Fruit fly (Drosophila melanogaster) whole organism, embryonic: ENCODE measurements around the gene CG33941.

Experiments used
- Ada2b ChIP-seq: fragments of 200-800 bp; sonication (Bioruptor generic); IDR thresholded peaks from 2 replicates; pipeline ENCODE4 v1.3.6; 2022; ENCODE audit warnings: missing biosample characterization, missing genetic modification characterization
- B-H1 ChIP-seq: fragments of 200-800 bp; sonication (Bioruptor generic); IDR thresholded peaks from 3 replicates; pipeline ENCODE4 v1.3.6; 2022; ENCODE audit warnings: missing biosample characterization, missing genetic modification characterization
- Blimp-1 ChIP-seq: fragments of 200-800 bp; sonication (Bioruptor generic); optimal IDR thresholded peaks from 3 replicates; lab custom pipeline; 2018; ENCODE audit warnings: missing biosample characterization, missing genetic modification characterization, mild to moderate bottlenecking, moderate library complexity, missing genetic modification reagents
- CG10274 ChIP-seq: fragments of 200-800 bp; sonication (Bioruptor generic); optimal IDR thresholded peaks from 3 replicates; lab custom pipeline; 2017; ENCODE audit warnings: missing biosample characterization, mild to moderate bottlenecking, missing genetic modification characterization
- CG11398 ChIP-seq: fragments of 200-800 bp; sonication (Bioruptor generic); optimal IDR thresholded peaks from 2 replicates; lab custom pipeline; 2016; ENCODE audit warnings: missing biosample characterization, missing genetic modification characterization
- CG14965 ChIP-seq: fragments of 200-800 bp; sonication (Bioruptor generic); optimal IDR thresholded peaks from 2 replicates; lab custom pipeline; 2016; ENCODE audit warnings: missing biosample characterization, missing genetic modification characterization, borderline replicate concordance
- CG16779 ChIP-seq: fragments of 200-800 bp; sonication (Bioruptor generic); IDR thresholded peaks from 2 replicates; pipeline ENCODE4 v1.3.6; 2022; ENCODE audit warnings: missing biosample characterization, missing genetic modification characterization
- CG16863 ChIP-seq: fragments of 200-800 bp; sonication (Bioruptor generic); optimal IDR thresholded peaks from 3 replicates; lab custom pipeline; 2016; ENCODE audit warnings: missing biosample characterization, missing genetic modification characterization
- CG17328 ChIP-seq: fragments of 200-800 bp; sonication (Bioruptor generic); IDR thresholded peaks from 2 replicates; pipeline ENCODE4 v1.3.6; 2022; ENCODE audit warnings: missing biosample characterization, missing genetic modification characterization
- CG17829 ChIP-seq: fragments of 200-800 bp; optimal IDR thresholded peaks from 2 replicates; lab custom pipeline; 2019; ENCODE audit warnings: missing biosample characterization, mild to moderate bottlenecking, missing genetic modification characterization, moderate library complexity
- CG17912 ChIP-seq: fragments of 200-800 bp; sonication (Bioruptor generic); optimal IDR thresholded peaks from 2 replicates; lab custom pipeline; 2018; ENCODE audit warnings: missing biosample characterization, mild to moderate bottlenecking, missing genetic modification characterization
- CG2116 ChIP-seq: fragments of 200-800 bp; sonication (Bioruptor generic); optimal IDR thresholded peaks from 3 replicates; lab custom pipeline; 2018; ENCODE audit warnings: missing biosample characterization, mild to moderate bottlenecking, missing genetic modification characterization
- CG2678 ChIP-seq: fragments of 200-800 bp; sonication (Bioruptor generic); optimal IDR thresholded peaks from 3 replicates; lab custom pipeline; 2019; ENCODE audit warnings: missing biosample characterization, mild to moderate bottlenecking, missing genetic modification characterization, moderate library complexity
- CG33213 ChIP-seq: fragments of 200-800 bp; sonication (Bioruptor generic); optimal IDR thresholded peaks from 3 replicates; lab custom pipeline; 2016; ENCODE audit warnings: missing biosample characterization, missing genetic modification characterization
- CG33557 ChIP-seq: fragments of 200-800 bp; sonication (Bioruptor generic); optimal IDR thresholded peaks from 2 replicates; lab custom pipeline; 2019; ENCODE audit warnings: missing biosample characterization, mild to moderate bottlenecking, missing genetic modification characterization, moderate library complexity
- CG34224 ChIP-seq: fragments of 200-800 bp; sonication (Bioruptor generic); IDR thresholded peaks from 3 replicates; pipeline ENCODE4 v1.3.6; 2022; ENCODE audit warnings: missing biosample characterization, missing genetic modification characterization; ENCODE audit not compliant: partially characterized antibody
- CG4424 ChIP-seq: fragments of 200-800 bp; sonication (Bioruptor generic); optimal IDR thresholded peaks from 3 replicates; lab custom pipeline; 2016; ENCODE audit warnings: missing biosample characterization, missing genetic modification characterization
- CG6765 ChIP-seq: fragments of 200-800 bp; sonication (Bioruptor generic); optimal IDR thresholded peaks from 3 replicates; lab custom pipeline; 2017; ENCODE audit warnings: missing biosample characterization, mild to moderate bottlenecking, missing genetic modification characterization
- CG7271 ChIP-seq: fragments of 200-800 bp; sonication (Bioruptor generic); optimal IDR thresholded peaks from 2 replicates; lab custom pipeline; 2018; ENCODE audit warnings: missing biosample characterization, mild to moderate bottlenecking, missing genetic modification characterization, moderate library complexity
- CG7839 ChIP-seq: fragments of 200-800 bp; sonication (Bioruptor generic); optimal IDR thresholded peaks from 3 replicates; lab custom pipeline; 2018; ENCODE audit warnings: missing biosample characterization, mild to moderate bottlenecking, missing genetic modification characterization, moderate library complexity
- CG9215 ChIP-seq: fragments of 200-800 bp; sonication (Bioruptor generic); IDR thresholded peaks from 2 replicates; pipeline ENCODE4 v1.3.6; 2022; ENCODE audit warnings: missing biosample characterization, missing genetic modification characterization
- CG9797 ChIP-seq: fragments of 200-800 bp; sonication (Bioruptor generic); optimal IDR thresholded peaks from 3 replicates; lab custom pipeline; 2018; ENCODE audit warnings: missing biosample characterization, mild to moderate bottlenecking, missing genetic modification characterization
- Dfd ChIP-seq, 2 experiments: fragments of >200 bp; optimal IDR thresholded peaks; 2 replicates each; lab custom pipeline; 2017; ENCODE audit warnings: missing biosample characterization in 2 of 2, missing genetic modification characterization in 2 of 2
- Gsc ChIP-seq: fragments of 200-800 bp; sonication (Bioruptor generic); IDR thresholded peaks from 2 replicates; pipeline ENCODE4 v1.3.6; 2022; ENCODE audit warnings: missing biosample characterization, missing genetic modification characterization
- Hmr ChIP-seq: fragments of 200-800 bp; sonication (Bioruptor generic); optimal IDR thresholded peaks from 3 replicates; lab custom pipeline; 2017; ENCODE audit warnings: mild to moderate bottlenecking, missing biosample characterization, missing genetic modification reagents, missing genetic modification characterization
- Jarid2 ChIP-seq: fragments of 200-800 bp; sonication (Bioruptor generic); optimal IDR thresholded peaks from 3 replicates; lab custom pipeline; 2017; ENCODE audit warnings: mild to moderate bottlenecking, missing biosample characterization, missing genetic modification reagents, missing genetic modification characterization
- MESR4 ChIP-seq: fragments of 200-800 bp; sonication (Bioruptor generic); optimal IDR thresholded peaks from 2 replicates; lab custom pipeline; 2018; ENCODE audit warnings: missing biosample characterization, mild to moderate bottlenecking, missing genetic modification characterization, moderate library complexity
- Oaz ChIP-seq: fragments of 200-800 bp; sonication (Bioruptor generic); IDR thresholded peaks from 2 replicates; pipeline ENCODE4 v1.3.6; 2022; ENCODE audit warnings: missing biosample characterization, missing genetic modification characterization
- Side ChIP-seq: fragments of 200-800 bp; sonication (Bioruptor generic); optimal IDR thresholded peaks from 2 replicates; lab custom pipeline; 2016; ENCODE audit warnings: missing biosample characterization, missing genetic modification characterization
- Sox100B ChIP-seq: fragments of 200-800 bp; sonication (Bioruptor generic); optimal IDR thresholded peaks from 3 replicates; lab custom pipeline; 2018; ENCODE audit warnings: missing biosample characterization, mild to moderate bottlenecking, missing genetic modification characterization
- Taf1 ChIP-seq: fragments of 200-800 bp; sonication (Bioruptor generic); IDR thresholded peaks from 2 replicates; pipeline ENCODE4 v1.3.6; 2022; ENCODE audit warnings: missing biosample characterization, missing genetic modification characterization
- Xrp1 ChIP-seq: fragments of 200-800 bp; sonication (Bioruptor generic); IDR thresholded peaks from 2 replicates; pipeline ENCODE4 v1.3.6; 2022; ENCODE audit warnings: missing biosample characterization, missing genetic modification characterization
- al ChIP-seq: fragments of 200-800 bp; sonication (Bioruptor generic); IDR thresholded peaks from 2 replicates; pipeline ENCODE4 v1.3.6; 2022; ENCODE audit warnings: missing biosample characterization, missing genetic modification characterization
- ap ChIP-seq: fragments of 200-800 bp; sonication (Bioruptor generic); IDR thresholded peaks from 2 replicates; pipeline ENCODE4 v1.3.6; 2022; ENCODE audit warnings: missing biosample characterization, missing genetic modification characterization
- bigmax ChIP-seq: fragments of 200-800 bp; sonication (Bioruptor generic); optimal IDR thresholded peaks from 2 replicates; lab custom pipeline; 2018; ENCODE audit warnings: missing biosample characterization, mild to moderate bottlenecking, missing genetic modification characterization
- corto ChIP-seq: fragments of 200-800 bp; sonication (Bioruptor generic); optimal IDR thresholded peaks from 2 replicates; lab custom pipeline; 2016; ENCODE audit warnings: missing biosample characterization, mild to moderate bottlenecking, missing genetic modification characterization, moderate library complexity
- dpn ChIP-seq, 2 experiments: fragments of 200-800 bp; sonication (Bioruptor generic); optimal IDR thresholded peaks; 3 replicates each; lab custom pipeline; 2016; ENCODE audit warnings: missing biosample characterization in 2 of 2, missing genetic modification characterization in 2 of 2
- exex ChIP-seq: fragments of 200-800 bp; sonication (Bioruptor generic); optimal IDR thresholded peaks from 4 replicates; lab custom pipeline; 2018; ENCODE audit warnings: missing biosample characterization, mild to moderate bottlenecking, missing genetic modification characterization, moderate library complexity
- gce ChIP-seq: fragments of 200-800 bp; sonication (Bioruptor generic); IDR thresholded peaks from 3 replicates; pipeline ENCODE4 v1.3.6; 2022; ENCODE audit warnings: missing biosample characterization, missing genetic modification characterization
- gsb-n ChIP-seq: fragments of 200-800 bp; sonication (Bioruptor generic); optimal IDR thresholded peaks from 3 replicates; lab custom pipeline; 2018; ENCODE audit warnings: missing biosample characterization, mild to moderate bottlenecking, missing genetic modification characterization
- h ChIP-seq: fragments of >200 bp; optimal IDR thresholded peaks from 2 replicates; lab custom pipeline; 2017
- lilli ChIP-seq: fragments of 200-800 bp; sonication (Bioruptor generic); optimal IDR thresholded peaks from 3 replicates; lab custom pipeline; 2016; ENCODE audit warnings: missing biosample characterization, missing genetic modification characterization
- luna ChIP-seq: fragments of 200-800 bp; sonication (Bioruptor generic); optimal IDR thresholded peaks from 2 replicates; lab custom pipeline; 2016; ENCODE audit warnings: missing biosample characterization, missing genetic modification characterization
- onecut ChIP-seq: fragments of 200-800 bp; sonication (Bioruptor generic); IDR thresholded peaks from 2 replicates; pipeline ENCODE4 v1.3.6; 2022; ENCODE audit warnings: missing biosample characterization, missing genetic modification characterization
- ranshi ChIP-seq: fragments of 200-800 bp; sonication (Bioruptor generic); IDR thresholded peaks from 2 replicates; pipeline ENCODE4 v1.3.6; 2022; ENCODE audit warnings: missing biosample characterization, missing genetic modification characterization
- run ChIP-seq: fragments of 200-800 bp; sonication (Bioruptor generic); optimal IDR thresholded peaks from 3 replicates; lab custom pipeline; 2018; ENCODE audit warnings: missing biosample characterization, mild to moderate bottlenecking, missing genetic modification characterization
- shn ChIP-seq: fragments of 200-800 bp; sonication (Bioruptor generic); optimal IDR thresholded peaks from 3 replicates; lab custom pipeline; 2016; ENCODE audit warnings: missing biosample characterization, missing genetic modification characterization
- sna ChIP-seq: fragments of 200-800 bp; sonication (Bioruptor generic); IDR thresholded peaks from 2 replicates; pipeline ENCODE4 v1.3.6; 2022; ENCODE audit warnings: missing biosample characterization, missing genetic modification characterization; ENCODE audit not compliant: partially characterized antibody
- twi ChIP-seq: fragments of 200-800 bp; optimal IDR thresholded peaks from 2 replicates; lab custom pipeline; 2019; ENCODE audit warnings: missing biosample characterization, mild to moderate bottlenecking, missing genetic modification characterization, moderate library complexity
- vnd ChIP-seq: fragments of 200-800 bp; sonication (Bioruptor generic); IDR thresholded peaks from 3 replicates; pipeline ENCODE4 v1.3.6; 2022; ENCODE audit warnings: missing biosample characterization, missing genetic modification characterization; ENCODE audit not compliant: partially characterized antibody
- zfh1 ChIP-seq: fragments of 200-800 bp; sonication (Bioruptor generic); IDR thresholded peaks from 3 replicates; pipeline ENCODE4 v1.3.6; 2022; ENCODE audit warnings: missing biosample characterization, missing genetic modification characterization

The CG33941 gene

DNA sequence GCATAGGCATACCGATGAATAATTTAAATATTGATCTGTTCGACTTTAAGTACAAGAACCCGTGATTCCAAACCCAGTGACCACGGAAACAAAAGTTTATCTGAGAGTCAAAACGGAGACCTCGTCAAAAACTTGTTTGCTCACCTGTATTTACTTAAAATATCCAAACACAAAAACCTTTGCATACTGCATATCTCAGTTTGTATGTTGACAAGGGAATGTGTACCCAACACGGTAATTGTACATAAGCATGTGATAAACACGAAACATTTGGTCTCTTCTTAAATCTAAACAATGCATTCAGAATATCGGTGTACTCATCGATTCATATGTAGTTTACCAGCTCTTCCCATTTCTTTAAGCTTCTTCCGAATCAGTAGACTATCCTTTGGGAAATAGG, 30.4 kb downstream of the CG33941 start (continued):
- TF ChIP-seq ranshi (GFP tag; lab: Robert Waterston, UW) (no peak; the same call in 1 of the 2 replicates), Side (GFP tag; lab: Kevin White, UChicago) (peak; percentile 94), exex (tag; lab: Kevin White, UChicago) (peak; percentile 63), h (lab: Kevin White, UChicago) (no peak), ap (GFP tag; lab: Robert Waterston, UW) (no peak; the same call in 1 of the 2 replicates), gce (GFP tag; lab: Robert Waterston, UW) (peak; percentile 93; the same call in 1 of the 3 replicates), Jarid2 (GFP tag; lab: Kevin White, UChicago) (peak; percentile 83), CG14965 (GFP tag; lab: Kevin White, UChicago) (peak; percentile 88), CG9797 (GFP tag; lab: Kevin White, UChicago) (no peak), Hmr (GFP tag; lab: Kevin White, UChicago) (peak; percentile 92), onecut (GFP tag; lab: Robert Waterston, UW) (peak; percentile 91), zfh1 (GFP tag; lab: Robert Waterston, UW) (peak; percentile 92), Blimp-1 (peak; percentile 92), CG2116 (peak; percentile 82), corto (GFP tag; lab: Kevin White, UChicago) (no peak), CG10274 (peak; percentile 82), bigmax (peak; percentile 76), dpn (GFP tag; optimal IDR thresholded peaks at IDR 0.05; lab: Kevin White, UChicago) (peak; percentile 68 to 90), Sox100B (GFP tag; lab: Kevin White, UChicago) (peak; percentile 94), vnd (no peak), gsb-n (peak; percentile 97), CG16779 (GFP tag; lab: Robert Waterston, UW) (peak; percentile 76), CG34224 (GFP tag; lab: Robert Waterston, UW) (no peak), Oaz (GFP tag; lab: Robert Waterston, UW) (no peak; the same call in 1 of the 2 replicates), shn (GFP tag; lab: Kevin White, UChicago) (peak; percentile 86), CG7271 (peak; percentile 97), Taf1 (GFP tag; lab: Robert Waterston, UW) (no peak), CG16863 (GFP tag; lab: Kevin White, UChicago) (peak; percentile 89), B-H1 (GFP tag; lab: Robert Waterston, UW) (peak; percentile 77; the same call in 1 of the 3 replicates), Gsc (no peak), CG33213 (GFP tag; lab: Kevin White, UChicago) (peak; percentile 97), CG11398 (GFP tag; lab: Kevin White, UChicago) (peak; percentile 95), CG17829 (tag; lab: Kevin White, UChicago) (peak; percentile 86), Dfd (GFP tag; optimal IDR thresholded peaks at IDR 0.05; lab: Kevin White, UChicago) (no peak), CG7839 (peak; percentile 78), CG9215 (GFP tag; lab: Robert Waterston, UW) (no peak), al (no peak), lilli (GFP tag; lab: Kevin White, UChicago) (peak; percentile 66), CG6765 (GFP tag; lab: Kevin White, UChicago) (peak; percentile 91), CG2678 (tag; lab: Kevin White, UChicago) (peak; percentile 94), CG33557 (GFP tag; lab: Kevin White, UChicago) (peak; percentile 99), Xrp1 (peak; percentile 96), CG17912 (GFP tag; lab: Kevin White, UChicago) (peak; percentile 96), Ada2b (GFP tag; lab: Robert Waterston, UW) (peak; percentile 52; the same call in 1 of the 2 replicates), CG4424 (peak; percentile 88), luna (peak; percentile 22), sna (GFP tag; lab: Robert Waterston, UW) (no peak), run (tag; lab: Kevin White, UChicago) (peak; percentile 83), MESR4 (peak; percentile 51), CG17328 (GFP tag; lab: Robert Waterston, UW) (peak; percentile 85), twi (tag; lab: Kevin White, UChicago) (peak; percentile 95)
